Worm (Caenorhabditis elegans) whole organism, L1 larva: ENCODE data around the gene Y69A2AR.46.
A peak's percentile ranks its signal among the peaks of the same experiment; 100 is the strongest.

Source experiments
- C04F5.9 ChIP-seq: sonication (generic microtip); optimal IDR thresholded peaks from 2 replicates; lab custom pipeline; 2016; ENCODE audit warnings: missing genetic modification characterization, missing compliant biosample characterization
- C16A3.4 ChIP-seq: fragments of 150-350 bp; optimal IDR thresholded peaks from 2 replicates; lab custom pipeline; 2014; ENCODE audit warnings: missing biosample characterization, missing genetic modification characterization
- C34B4.2 ChIP-seq: sonication (generic microtip); optimal IDR thresholded peaks from 2 replicates; lab custom pipeline; 2017; ENCODE audit warnings: mild to moderate bottlenecking, missing genetic modification characterization, missing compliant biosample characterization
- F16B12.6 ChIP-seq: fragments of 150-350 bp; optimal IDR thresholded peaks from 2 replicates; lab custom pipeline; 2014; ENCODE audit warnings: missing biosample characterization, missing genetic modification characterization
- alr-1 ChIP-seq: fragments of 200-800 bp; sonication (Bioruptor generic); optimal IDR thresholded peaks from 2 replicates; lab custom pipeline; 2018; ENCODE audit warnings: borderline replicate concordance, mild to moderate bottlenecking, missing genetic modification characterization, missing compliant biosample characterization
- aly-2 ChIP-seq: fragments of 150-350 bp; optimal IDR thresholded peaks from 2 replicates; lab custom pipeline; 2014; ENCODE audit warnings: missing biosample characterization, missing genetic modification characterization
- ceh-88 ChIP-seq: fragments of 200-800 bp; sonication (Bioruptor generic); IDR thresholded peaks from 2 replicates; pipeline ENCODE4 v1.3.6; 2022; ENCODE audit warnings: missing genetic modification characterization, missing compliant biosample characterization
- ceh-90 ChIP-seq: sonication (generic microtip); optimal IDR thresholded peaks from 2 replicates; lab custom pipeline; 2016; ENCODE audit warnings: missing genetic modification characterization, missing compliant biosample characterization
- ces-1 ChIP-seq: fragments of 150-350 bp; optimal IDR thresholded peaks from 2 replicates; lab custom pipeline; 2014; ENCODE audit warnings: missing biosample characterization, missing genetic modification reagents, missing genetic modification characterization
- dsc-1 ChIP-seq: sonication (generic microtip); optimal IDR thresholded peaks from 2 replicates; lab custom pipeline; 2016; ENCODE audit warnings: mild to moderate bottlenecking, missing genetic modification characterization, missing compliant biosample characterization
- efl-1 ChIP-seq, 4 experiments: fragments of 150-350 bp; optimal IDR thresholded peaks in 3 of 4; peaks in 1 of 4; 1 replicate in 1 of 4; 2 replicates in 3 of 4; lab custom pipeline; 2014; ENCODE audit warnings: missing biosample characterization in 2 of 4, missing genetic modification characterization in 2 of 4, missing genetic modification reagents in 2 of 4
- egl-13 ChIP-seq: sonication (generic microtip); optimal IDR thresholded peaks from 2 replicates; lab custom pipeline; 2016; ENCODE audit warnings: missing genotype, missing genetic modification reagents, missing genetic modification characterization, missing compliant biosample characterization
- egl-27 ChIP-seq, 2 experiments: fragments of 150-350 bp in 1 of 2; sonication (generic microtip); optimal IDR thresholded peaks; 3 replicates each; lab custom pipeline; 2017 to 2018; ENCODE audit warnings: missing biosample characterization in 2 of 2, missing genetic modification characterization in 2 of 2, missing genetic modification reagents in 2 of 2
- ets-5 ChIP-seq: fragments of 200-800 bp; sonication (Bioruptor generic); IDR thresholded peaks from 2 replicates; pipeline ENCODE4 v1.3.6; 2022; ENCODE audit warnings: missing genetic modification characterization, missing compliant biosample characterization
- fkh-4 ChIP-seq: sonication (generic microtip); optimal IDR thresholded peaks from 2 replicates; lab custom pipeline; 2016; ENCODE audit warnings: missing compliant biosample characterization, missing genetic modification characterization, borderline replicate concordance
- grh-1 ChIP-seq: fragments of 200-800 bp; sonication (Bioruptor generic); IDR thresholded peaks from 2 replicates; pipeline ENCODE4 v1.3.6; 2022; ENCODE audit warnings: missing genetic modification reagents, missing genetic modification characterization, missing compliant biosample characterization
- hlh-17 ChIP-seq: fragments of 200-800 bp; sonication (Bioruptor generic); optimal IDR thresholded peaks from 2 replicates; lab custom pipeline; 2018; ENCODE audit warnings: missing genetic modification characterization, mild to moderate bottlenecking, missing compliant biosample characterization, moderate library complexity, borderline replicate concordance
- hlh-4 ChIP-seq: sonication (generic microtip); optimal IDR thresholded peaks from 2 replicates; lab custom pipeline; 2016; ENCODE audit warnings: mild to moderate bottlenecking, missing genetic modification characterization, missing compliant biosample characterization
- hpl-2 ChIP-seq: fragments of 150-350 bp; optimal IDR thresholded peaks from 2 replicates; lab custom pipeline; 2014; ENCODE audit warnings: missing biosample characterization, missing genetic modification reagents, missing genetic modification characterization
- lin-13 ChIP-seq: fragments of 150-350 bp; optimal IDR thresholded peaks from 2 replicates; lab custom pipeline; 2014; ENCODE audit warnings: missing biosample characterization, missing genetic modification reagents, missing genetic modification characterization
- lin-14 ChIP-seq: fragments of 200-800 bp; sonication (Bioruptor generic); optimal IDR thresholded peaks from 2 replicates; lab custom pipeline; 2018; ENCODE audit warnings: mild to moderate bottlenecking, missing genetic modification characterization, moderate library complexity, missing compliant biosample characterization
- lin-15B ChIP-seq: fragments of 150-350 bp; sonication (generic microtip); optimal IDR thresholded peaks from 3 replicates; lab custom pipeline; 2014; ENCODE audit warnings: missing biosample characterization, missing genetic modification characterization
- lin-39 ChIP-seq: fragments of 150-350 bp; optimal IDR thresholded peaks from 2 replicates; lab custom pipeline; 2014; ENCODE audit warnings: missing biosample characterization, missing genetic modification reagents, missing genetic modification characterization
- lsy-2 ChIP-seq, 2 experiments: fragments of 150-350 bp; optimal IDR thresholded peaks; 2 replicates each; lab custom pipeline; 2014; ENCODE audit warnings: missing biosample characterization in 2 of 2, missing genetic modification characterization in 2 of 2
- mab-9 ChIP-seq: fragments of 200-800 bp; sonication (Bioruptor generic); IDR thresholded peaks from 2 replicates; pipeline ENCODE4 v1.3.6; 2022; ENCODE audit warnings: missing genetic modification reagents, missing genetic modification characterization, missing compliant biosample characterization
- mef-2 ChIP-seq: fragments of 150-350 bp; optimal IDR thresholded peaks from 2 replicates; lab custom pipeline; 2014; ENCODE audit warnings: missing biosample characterization, missing genetic modification characterization
- mep-1 ChIP-seq: fragments of 150-350 bp; optimal IDR thresholded peaks from 2 replicates; lab custom pipeline; 2014; ENCODE audit warnings: missing biosample characterization, missing genetic modification characterization
- nhr-47 ChIP-seq: sonication (generic microtip); optimal IDR thresholded peaks from 2 replicates; lab custom pipeline; 2016; ENCODE audit warnings: mild to moderate bottlenecking, missing genetic modification characterization, moderate library complexity, missing compliant biosample characterization
- nhr-71 ChIP-seq: sonication (generic microtip); optimal IDR thresholded peaks from 2 replicates; lab custom pipeline; 2016; ENCODE audit warnings: mild to moderate bottlenecking, missing genetic modification characterization, moderate library complexity, missing compliant biosample characterization
- nhr-76 ChIP-seq: sonication (generic microtip); optimal IDR thresholded peaks from 2 replicates; lab custom pipeline; 2017; ENCODE audit warnings: missing biosample characterization, missing genetic modification characterization
- nhr-84 ChIP-seq: sonication (generic microtip); optimal IDR thresholded peaks from 2 replicates; lab custom pipeline; 2017; ENCODE audit warnings: missing biosample characterization, missing genetic modification characterization
- nhr-90 ChIP-seq: sonication (generic microtip); optimal IDR thresholded peaks from 2 replicates; lab custom pipeline; 2016; ENCODE audit warnings: mild to moderate bottlenecking, missing genetic modification characterization, missing compliant biosample characterization; ENCODE audit not compliant: poor library complexity
- pag-3 ChIP-seq: sonication (generic microtip); optimal IDR thresholded peaks from 2 replicates; lab custom pipeline; 2017; ENCODE audit warnings: missing genetic modification characterization, mild to moderate bottlenecking, missing compliant biosample characterization, antibody characterized with exemption, borderline replicate concordance; ENCODE audit not compliant: insufficient read depth
- pax-3 ChIP-seq: fragments of 200-800 bp; sonication (Bioruptor generic); optimal IDR thresholded peaks from 2 replicates; lab custom pipeline; 2018; ENCODE audit warnings: mild to moderate bottlenecking, missing genetic modification characterization, moderate library complexity, missing compliant biosample characterization
- skn-1 ChIP-seq: fragments of 150-350 bp; optimal IDR thresholded peaks from 2 replicates; lab custom pipeline; 2014; ENCODE audit warnings: missing biosample characterization, missing genetic modification characterization
- snu-23 ChIP-seq: sonication (generic microtip); optimal IDR thresholded peaks from 2 replicates; lab custom pipeline; 2016; ENCODE audit warnings: missing genetic modification characterization, missing compliant biosample characterization
- sptf-1 ChIP-seq: fragments of 150-350 bp; optimal IDR thresholded peaks from 2 replicates; lab custom pipeline; 2014; ENCODE audit warnings: missing biosample characterization, missing genetic modification characterization
- swsn-7 ChIP-seq: sonication (generic microtip); optimal IDR thresholded peaks from 2 replicates; lab custom pipeline; 2016; ENCODE audit warnings: missing genetic modification characterization, missing compliant biosample characterization
- tlp-1 ChIP-seq: fragments of 150-350 bp; optimal IDR thresholded peaks from 2 replicates; lab custom pipeline; 2014; ENCODE audit warnings: missing biosample characterization, missing genetic modification characterization
- unc-62 ChIP-seq: fragments of 150-350 bp; optimal IDR thresholded peaks from 2 replicates; lab custom pipeline; 2014; ENCODE audit warnings: missing biosample characterization, missing genetic modification reagents, missing genetic modification characterization
- vab-15 ChIP-seq: sonication (generic microtip); optimal IDR thresholded peaks from 2 replicates; lab custom pipeline; 2017; ENCODE audit warnings: missing genotype, mild to moderate bottlenecking, missing genetic modification characterization, missing compliant biosample characterization
- xbp-1 ChIP-seq: sonication (generic microtip); optimal IDR thresholded peaks from 2 replicates; lab custom pipeline; 2016; ENCODE audit warnings: missing genetic modification characterization, missing compliant biosample characterization
- ztf-11 ChIP-seq, 2 experiments: sonication (generic microtip); optimal IDR thresholded peaks; 2 replicates each; lab custom pipeline; 2016 to 2017; ENCODE audit warnings: missing genetic modification characterization in 2 of 2, missing biosample characterization in 1 of 2, missing compliant biosample characterization in 1 of 2
- ztf-4 ChIP-seq: fragments of 150-350 bp; optimal IDR thresholded peaks from 2 replicates; lab custom pipeline; 2014; ENCODE audit warnings: missing biosample characterization, missing genetic modification characterization

Y69A2AR.46 gene

DNA sequence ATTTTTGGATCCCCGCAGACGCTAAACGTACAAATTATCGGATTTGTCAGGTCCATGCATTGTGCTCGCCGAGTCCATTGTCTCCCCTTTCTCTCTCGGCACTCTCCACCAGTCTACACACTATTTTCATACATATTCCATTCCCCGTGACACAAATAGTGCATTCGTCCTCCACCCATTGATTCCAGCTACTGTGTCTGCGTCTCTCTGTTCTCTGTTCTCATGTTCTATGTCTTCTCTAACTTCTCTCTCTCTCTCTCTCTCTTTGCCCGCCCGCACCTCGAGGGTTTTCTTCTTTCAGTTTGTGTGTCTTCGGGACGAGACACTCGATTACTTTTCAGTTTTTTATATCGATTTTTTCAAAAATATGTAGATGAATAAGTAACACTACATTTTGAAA is 38.2 kb downstream of the Y69A2AR.46 start (continued):
- no peak for TF ChIP-seq hlh-4 (tag; lab: Kevin White, UChicago)
- peak; percentile 62 for TF ChIP-seq dsc-1 (tag; lab: Kevin White, UChicago)
- TF ChIP-seq unc-62: no peak
- TF ChIP-seq grh-1 (GFP tag; lab: Robert Waterston, UW): peak; percentile 50
- TF ChIP-seq C34B4.2 (tag; lab: Kevin White, UChicago): no peak

DNA sequence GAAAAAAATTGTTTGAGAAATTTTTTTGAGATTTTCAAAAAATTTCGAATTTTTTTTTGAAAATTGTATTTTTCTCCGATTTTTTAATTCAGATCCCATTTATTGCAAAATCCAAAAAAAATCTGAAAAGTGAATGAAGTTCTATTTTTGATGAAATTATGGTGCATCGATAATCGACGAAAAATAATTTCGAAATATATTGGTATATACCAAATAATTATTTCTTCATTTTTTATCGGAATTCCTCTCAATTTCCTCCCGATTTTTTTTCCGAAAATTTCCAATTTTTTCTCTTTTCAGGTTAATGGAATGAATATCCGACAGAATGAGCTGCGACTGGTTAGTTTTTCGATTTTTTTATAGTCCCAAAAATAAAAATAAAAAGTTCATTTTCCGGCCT is 39.4 kb downstream of the Y69A2AR.46 start, which contains the start of gene epg-9:
TSS of gene epg-9 (plus strand) at position 301 of the 400 bp plus-strand sequence.
- TF ChIP-seq ceh-88 (GFP tag; lab: Robert Waterston, UW): peak; percentile 31; the same call in 1 of the 2 replicates
- no peak for TF ChIP-seq fkh-4 (tag; lab: Kevin White, UChicago)
- TF ChIP-seq, all 84 proteins: peak for 1

DNA sequence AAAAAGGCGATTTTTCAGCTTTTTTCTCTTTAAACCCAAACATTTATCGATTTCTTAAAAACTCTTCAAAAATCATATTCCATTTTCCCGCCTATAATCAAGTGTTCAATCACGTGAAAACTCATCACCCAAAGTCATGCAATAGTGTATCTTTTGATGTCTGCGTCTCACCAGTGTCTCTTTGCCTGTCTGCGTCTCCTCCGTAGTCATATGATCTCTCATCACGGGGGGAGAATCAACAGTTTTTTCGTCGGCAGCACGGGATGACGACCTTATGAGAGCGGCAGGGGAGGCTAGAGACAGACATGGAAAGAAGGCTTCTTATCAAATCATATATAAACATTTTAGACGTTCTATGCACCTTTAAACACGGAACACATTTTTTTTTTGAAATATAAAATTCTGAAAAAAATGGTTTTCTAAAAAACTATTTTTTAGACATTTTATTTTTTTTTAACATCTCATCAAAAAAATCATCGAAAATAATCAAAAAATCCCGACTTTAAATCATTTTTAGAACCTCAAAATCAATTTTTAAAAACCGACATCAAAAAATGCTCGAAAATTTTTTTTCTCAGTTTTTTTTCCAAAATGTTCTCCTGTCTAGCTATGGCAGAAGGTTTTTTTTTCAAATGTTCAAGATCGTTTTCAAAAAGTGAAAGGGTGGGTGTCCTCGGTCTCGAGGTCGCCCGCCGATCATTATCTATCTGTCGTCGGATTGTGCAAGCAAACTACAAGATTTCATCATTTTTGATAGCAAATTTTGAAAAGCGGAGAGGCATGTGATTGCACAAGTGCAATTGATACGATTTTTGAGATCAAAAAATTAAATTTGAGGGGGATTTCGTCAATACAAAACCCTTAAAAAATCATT is 40.8 kb downstream of the Y69A2AR.46 start:
- TF ChIP-seq F16B12.6 (tag; lab: Kevin White, UChicago): peak; percentile 20
- peak in 1 of 2 experiments; percentile 71 for TF ChIP-seq egl-27 (tag; optimal IDR thresholded peaks at IDR 0.05; lab: Kevin White, UChicago)
- TF ChIP-seq nhr-76 (tag; lab: Kevin White, UChicago): peak; percentile 39
- TF ChIP-seq alr-1 (tag; lab: Kevin White, UChicago): no peak
- TF ChIP-seq hpl-2: peak; percentile 95
- peak; percentile 99 for TF ChIP-seq nhr-47 (tag; lab: Kevin White, UChicago)
- TF ChIP-seq snu-23 (GFP tag; lab: Kevin White, UChicago): peak; percentile 99
- peak; percentile 53 for TF ChIP-seq lin-15B (tag; lab: Kevin White, UChicago)
- peak; percentile 98 for TF ChIP-seq skn-1
- TF ChIP-seq lin-39 (tag; lab: Kevin White, UChicago): peak; percentile 93
- TF ChIP-seq C34B4.2 (tag; lab: Kevin White, UChicago): peak; percentile 59
- peak; percentile 99 for TF ChIP-seq swsn-7 (tag; lab: Kevin White, UChicago)
- peak; percentile 98 for TF ChIP-seq ztf-4
- TF ChIP-seq egl-13 (tag; lab: Kevin White, UChicago): peak; percentile 93
- peak; percentile 96 for TF ChIP-seq C16A3.4 (tag; lab: Kevin White, UChicago)
- peak; percentile 99 for TF ChIP-seq mep-1 (tag; lab: Kevin White, UChicago)
- TF ChIP-seq lin-13 (GFP tag; lab: Kevin White, UChicago): peak; percentile 99
- peak; percentile 95 to 96 for TF ChIP-seq lsy-2 (tag; optimal IDR thresholded peaks at IDR 0.05; lab: Kevin White, UChicago)
- TF ChIP-seq efl-1 (optimal IDR thresholded peaks at IDR 0.05; lab: Kevin White, UChicago): peak; percentile 92 to 96
- TF ChIP-seq efl-1 (GFP tag; optimal IDR thresholded peaks at IDR 0.05 in 1 of 2; lab: Kevin White, UChicago): peak; percentile 87 to 99
- peak; percentile 94 for TF ChIP-seq mab-9 (GFP tag; lab: Robert Waterston, UW)
- peak; percentile 84 for TF ChIP-seq mef-2
- TF ChIP-seq fkh-4 (tag; lab: Kevin White, UChicago): peak; percentile 64
- TF ChIP-seq ets-5 (GFP tag; lab: Robert Waterston, UW): no peak
- TF ChIP-seq vab-15 (tag; lab: Kevin White, UChicago): peak; percentile 87
- peak; percentile 99 for TF ChIP-seq lin-14
- TF ChIP-seq ces-1: no peak
- TF ChIP-seq tlp-1 (tag; lab: Kevin White, UChicago): no peak
- TF ChIP-seq nhr-90: peak; percentile 99
- TF ChIP-seq nhr-84 (tag; lab: Kevin White, UChicago): no peak
- peak in 1 of 2 experiments; percentile 86 for TF ChIP-seq ztf-11 (tag; optimal IDR thresholded peaks at IDR 0.05; lab: Kevin White, UChicago)
- TF ChIP-seq nhr-71: peak; percentile 100
- no peak for TF ChIP-seq sptf-1 (tag; lab: Kevin White, UChicago)
- TF ChIP-seq pax-3 (tag; lab: Kevin White, UChicago): peak; percentile 98
- TF ChIP-seq hlh-4 (tag; lab: Kevin White, UChicago): no peak
- TF ChIP-seq hlh-17 (GFP tag; lab: Kevin White, UChicago): no peak
- peak; percentile 97 for TF ChIP-seq xbp-1 (tag; lab: Kevin White, UChicago)
- TF ChIP-seq aly-2: peak; percentile 84
- TF ChIP-seq ceh-90 (tag; lab: Kevin White, UChicago): no peak
- TF ChIP-seq pag-3 (tag; lab: Kevin White, UChicago): peak; percentile 66
- TF ChIP-seq C04F5.9 (tag; lab: Kevin White, UChicago): peak; percentile 92
